Worm (Caenorhabditis elegans): ENCODE measurements around the gene C46G7.1.

C46G7.1 gene

ce11 chrIV:6065186-6065585, 47.4 kb downstream of the C46G7.1 start:
- peak; percentile 90 for TF ChIP-seq ces-1 (GFP tag; optimal IDR thresholded peaks at IDR 0.05)
- TF ChIP-seq hlh-1 (tag; optimal IDR thresholded peaks at IDR 0.05): no peak
